Worm (Caenorhabditis elegans) whole organism, early embryonic: ENCODE results near the gene C13A2.5.

ENCODE experiments used
- B0310.2 ChIP-seq: sonication (generic microtip); optimal IDR thresholded peaks from 2 replicates; lab custom pipeline; 2016; ENCODE audit warnings: mild to moderate bottlenecking, missing genetic modification characterization, missing compliant biosample characterization
- F13C5.2 ChIP-seq: sonication (generic microtip); optimal IDR thresholded peaks from 2 replicates; lab custom pipeline; 2017; ENCODE audit warnings: mild to moderate bottlenecking, missing genetic modification characterization, inconsistent platforms, missing compliant biosample characterization
- ama-1 ChIP-seq: fragments of 150-350 bp; optimal IDR thresholded peaks from 2 replicates; lab custom pipeline; 2014
- ceh-13 ChIP-seq: fragments of 200-800 bp; sonication (Bioruptor generic); optimal IDR thresholded peaks from 2 replicates; lab custom pipeline; 2018; ENCODE audit warnings: mild to moderate bottlenecking, missing genetic modification characterization, missing compliant biosample characterization
- ets-7 ChIP-seq: sonication (generic microtip); optimal IDR thresholded peaks from 2 replicates; lab custom pipeline; 2016; ENCODE audit warnings: missing genotype, missing genetic modification characterization, missing compliant biosample characterization
- flt-1 ChIP-seq: fragments of 200-800 bp; sonication (Bioruptor generic); IDR thresholded peaks from 2 replicates; pipeline ENCODE4 v1.3.6; 2022; ENCODE audit warnings: missing genetic modification characterization, missing compliant biosample characterization
- hmg-4 ChIP-seq: fragments of 200-800 bp; sonication (Bioruptor generic); optimal IDR thresholded peaks from 2 replicates; lab custom pipeline; 2018; ENCODE audit warnings: mild to moderate bottlenecking, missing genetic modification characterization, missing compliant biosample characterization
- hnd-1 ChIP-seq: sonication (generic microtip); optimal IDR thresholded peaks from 2 replicates; lab custom pipeline; 2016; ENCODE audit warnings: missing genetic modification characterization, missing compliant biosample characterization
- pes-1 ChIP-seq: fragments of 200-800 bp; sonication (Bioruptor generic); IDR thresholded peaks from 2 replicates; pipeline ENCODE4 v1.3.6; 2022; ENCODE audit warnings: missing genetic modification reagents, missing genetic modification characterization, missing compliant biosample characterization
- scrt-1 ChIP-seq: fragments of 200-800 bp; sonication (Bioruptor generic); IDR thresholded peaks from 2 replicates; pipeline ENCODE4 v1.3.6; 2022; ENCODE audit warnings: missing genetic modification characterization, missing compliant biosample characterization
- sea-1 ChIP-seq: fragments of 200-800 bp; sonication (Bioruptor generic); conservative IDR thresholded peaks from 2 replicates; pipeline ENCODE4 v1.3.6; 2022; ENCODE audit warnings: missing genetic modification characterization, missing compliant biosample characterization
- tbx-11 ChIP-seq: fragments of 200-800 bp; sonication (Bioruptor generic); IDR thresholded peaks from 2 replicates; pipeline ENCODE4 v1.3.6; 2022; ENCODE audit warnings: missing genetic modification characterization, missing compliant biosample characterization
- tbx-37 ChIP-seq: fragments of 200-800 bp; sonication (Bioruptor generic); conservative IDR thresholded peaks from 2 replicates; pipeline ENCODE4 v1.3.6; 2022; ENCODE audit warnings: missing genetic modification reagents, missing genetic modification characterization, missing compliant biosample characterization

DNA sequence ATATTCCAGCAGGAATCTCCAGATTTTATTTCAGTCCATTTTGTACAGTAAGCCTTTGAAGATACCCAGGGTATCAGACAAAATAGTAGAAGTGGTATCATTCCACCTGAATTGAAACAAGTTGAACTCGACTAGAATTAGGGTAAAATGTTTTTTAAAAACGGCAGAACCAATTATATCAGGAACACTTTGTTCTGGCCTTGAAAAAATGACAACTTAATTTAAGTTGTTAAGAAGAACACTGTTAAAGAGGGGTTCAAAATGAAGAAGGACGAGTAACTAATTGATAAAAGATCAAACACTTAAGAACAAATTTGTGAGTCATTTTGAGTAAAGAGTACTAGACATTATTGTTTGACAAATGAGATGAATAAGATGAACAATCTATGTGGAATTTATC, 45.3 kb downstream of the C13A2.5 start, which contains the start of gene lmd-4:
- TF ChIP-seq flt-1 (no peak), ets-7 (tag; lab: Kevin White, UChicago) (no peak), tbx-37 (GFP tag; lab: Robert Waterston, UW) (no peak), hnd-1 (tag; lab: Kevin White, UChicago) (no peak), ama-1 (lab: Kevin White, UChicago) (no peak), sea-1 (no peak), tbx-11 (no peak), hmg-4 (GFP tag; lab: Kevin White, UChicago) (no peak), pes-1 (GFP tag; lab: Robert Waterston, UW) (no peak), F13C5.2 (no peak), B0310.2 (tag; lab: Kevin White, UChicago) (no peak), ceh-13 (GFP tag; lab: Kevin White, UChicago) (no peak), scrt-1 (no peak)
